Fruit fly (Drosophila melanogaster) whole organism, embryonic: ENCODE data around the gene ND-MNLL.

Experiments
- Antp ChIP-seq: fragments of 200-800 bp; sonication (Bioruptor generic); optimal IDR thresholded peaks from 3 replicates; lab custom pipeline; 2016; ENCODE audit warnings: missing biosample characterization, missing genetic modification characterization
- Bgb ChIP-seq: fragments of 200-800 bp; sonication (Bioruptor generic); IDR thresholded peaks from 2 replicates; pipeline ENCODE4 v1.3.6; 2022; ENCODE audit warnings: missing biosample characterization, missing genetic modification characterization; ENCODE audit not compliant: partially characterized antibody
- C15 ChIP-seq: fragments of 200-800 bp; sonication (Bioruptor generic); IDR thresholded peaks from 3 replicates; pipeline ENCODE4 v1.3.6; 2022; ENCODE audit warnings: missing biosample characterization, missing genetic modification characterization
- CG10959 ChIP-seq: fragments of 200-800 bp; sonication (Bioruptor generic); IDR thresholded peaks from 2 replicates; pipeline ENCODE4 v1.3.6; 2022; ENCODE audit warnings: missing biosample characterization, missing genetic modification characterization
- CG12659 ChIP-seq: fragments of 200-800 bp; sonication (Bioruptor generic); optimal IDR thresholded peaks from 3 replicates; lab custom pipeline; 2017; ENCODE audit warnings: mild to moderate bottlenecking, missing biosample characterization, missing genetic modification reagents, missing genetic modification characterization
- CG12769 ChIP-seq: fragments of 200-800 bp; sonication (Bioruptor generic); optimal IDR thresholded peaks from 2 replicates; lab custom pipeline; 2019; ENCODE audit warnings: missing biosample characterization, mild to moderate bottlenecking, missing genetic modification characterization, moderate library complexity
- CG15011 ChIP-seq: fragments of 200-800 bp; sonication (Bioruptor generic); optimal IDR thresholded peaks from 3 replicates; lab custom pipeline; 2018; ENCODE audit warnings: missing biosample characterization, mild to moderate bottlenecking, missing genetic modification characterization
- CG16815 ChIP-seq: fragments of 200-800 bp; sonication (Bioruptor generic); optimal IDR thresholded peaks from 3 replicates; lab custom pipeline; 2017; ENCODE audit warnings: missing biosample characterization, mild to moderate bottlenecking, missing genetic modification characterization
- CG2199 ChIP-seq: fragments of 200-800 bp; sonication (Bioruptor generic); IDR thresholded peaks from 3 replicates; pipeline ENCODE4 v1.3.6; 2022; ENCODE audit warnings: missing biosample characterization, missing genetic modification characterization
- CG2889 ChIP-seq: fragments of 200-800 bp; sonication (Bioruptor generic); IDR thresholded peaks from 3 replicates; pipeline ENCODE4 v1.3.6; 2022; ENCODE audit warnings: missing biosample characterization, missing genetic modification characterization
- CG34376 ChIP-seq: fragments of 200-800 bp; sonication (Bioruptor generic); optimal IDR thresholded peaks from 2 replicates; lab custom pipeline; 2018; ENCODE audit warnings: missing biosample characterization, mild to moderate bottlenecking, missing genetic modification characterization
- CG3838 ChIP-seq: fragments of 200-800 bp; sonication (Bioruptor generic); optimal IDR thresholded peaks from 3 replicates; lab custom pipeline; 2016; ENCODE audit warnings: missing biosample characterization, missing genetic modification characterization
- CG3847 ChIP-seq: fragments of 200-800 bp; sonication (Bioruptor generic); IDR thresholded peaks from 2 replicates; pipeline ENCODE4 v1.3.6; 2022; ENCODE audit warnings: missing biosample characterization, missing genetic modification characterization
- CG6765 ChIP-seq: fragments of 200-800 bp; sonication (Bioruptor generic); optimal IDR thresholded peaks from 3 replicates; lab custom pipeline; 2017; ENCODE audit warnings: missing biosample characterization, mild to moderate bottlenecking, missing genetic modification characterization
- CG7556 ChIP-seq: fragments of 200-800 bp; sonication (Bioruptor generic); optimal IDR thresholded peaks from 2 replicates; lab custom pipeline; 2017; ENCODE audit warnings: missing biosample characterization, mild to moderate bottlenecking, missing genetic modification characterization
- CG7786 ChIP-seq: fragments of 200-800 bp; sonication (Bioruptor generic); optimal IDR thresholded peaks from 2 replicates; lab custom pipeline; 2016; ENCODE audit warnings: missing biosample characterization, missing genetic modification characterization
- D19B ChIP-seq: fragments of 200-800 bp; sonication (Bioruptor generic); optimal IDR thresholded peaks from 2 replicates; lab custom pipeline; 2017; ENCODE audit warnings: missing biosample characterization, mild to moderate bottlenecking, missing genetic modification characterization
- Dek ChIP-seq: fragments of 200-800 bp; sonication (Bioruptor generic); optimal IDR thresholded peaks from 3 replicates; lab custom pipeline; 2019; ENCODE audit warnings: missing biosample characterization, mild to moderate bottlenecking, missing genetic modification characterization, moderate library complexity
- Dll ChIP-seq: fragments of 200-800 bp; sonication (Bioruptor generic); IDR thresholded peaks from 4 replicates; pipeline ENCODE4 v1.3.6; 2022; ENCODE audit warnings: missing biosample characterization, missing genetic modification characterization; ENCODE audit not compliant: partially characterized antibody
- Ets65A ChIP-seq: fragments of 200-800 bp; sonication (Bioruptor generic); peaks from one replicate; lab custom pipeline; 2016; ENCODE audit warnings: missing biosample characterization, missing genetic modification characterization
- HLHmδ ChIP-seq: fragments of 200-800 bp; sonication (Bioruptor generic); optimal IDR thresholded peaks from 2 replicates; lab custom pipeline; 2018; ENCODE audit warnings: missing biosample characterization, mild to moderate bottlenecking, missing genetic modification characterization, moderate library complexity
- Hr51 ChIP-seq, 2 experiments: fragments of 200-800 bp; sonication (Bioruptor generic); optimal IDR thresholded peaks; 2 replicates in 1 of 2; 3 replicates in 1 of 2; lab custom pipeline; 2016 to 2018; ENCODE audit warnings: missing biosample characterization in 2 of 2, missing genetic modification characterization in 2 of 2, mild to moderate bottlenecking in 1 of 2, moderate library complexity in 1 of 2
- NC2α ChIP-seq: fragments of 200-800 bp; sonication (Bioruptor generic); optimal IDR thresholded peaks from 2 replicates; lab custom pipeline; 2016; ENCODE audit warnings: missing biosample characterization, missing genetic modification characterization
- NK7.1 ChIP-seq: fragments of 200-800 bp; sonication (Bioruptor generic); optimal IDR thresholded peaks from 3 replicates; lab custom pipeline; 2016; ENCODE audit warnings: missing biosample characterization, missing genetic modification characterization
- Oaz ChIP-seq: fragments of 200-800 bp; sonication (Bioruptor generic); IDR thresholded peaks from 2 replicates; pipeline ENCODE4 v1.3.6; 2022; ENCODE audit warnings: missing biosample characterization, missing genetic modification characterization
- Pdp1 ChIP-seq, 2 experiments: fragments of 200-800 bp; sonication (Bioruptor generic); optimal IDR thresholded peaks; 3 replicates each; lab custom pipeline; 2016; ENCODE audit warnings: missing biosample characterization in 2 of 2, missing genetic modification characterization in 2 of 2, mild to moderate bottlenecking in 1 of 2, moderate library complexity in 1 of 2
- Vsx1 ChIP-seq: fragments of 200-800 bp; sonication (Bioruptor generic); optimal IDR thresholded peaks from 2 replicates; lab custom pipeline; 2017; ENCODE audit warnings: missing biosample characterization, mild to moderate bottlenecking, missing genetic modification characterization, missing genetic modification reagents
- Xrp1 ChIP-seq: fragments of 200-800 bp; sonication (Bioruptor generic); IDR thresholded peaks from 2 replicates; pipeline ENCODE4 v1.3.6; 2022; ENCODE audit warnings: missing biosample characterization, missing genetic modification characterization
- bigmax ChIP-seq: fragments of 200-800 bp; sonication (Bioruptor generic); optimal IDR thresholded peaks from 2 replicates; lab custom pipeline; 2018; ENCODE audit warnings: missing biosample characterization, mild to moderate bottlenecking, missing genetic modification characterization
- cas ChIP-seq: fragments of 200-800 bp; sonication (Bioruptor generic); IDR thresholded peaks from 2 replicates; pipeline ENCODE4 v1.3.6; 2022; ENCODE audit warnings: missing biosample characterization, missing genetic modification characterization
- cg ChIP-seq: fragments of 200-800 bp; sonication (Bioruptor generic); optimal IDR thresholded peaks from 3 replicates; lab custom pipeline; 2019; ENCODE audit warnings: missing biosample characterization, mild to moderate bottlenecking, missing genetic modification characterization, moderate library complexity
- chif ChIP-seq, 2 experiments: fragments of 200-800 bp; sonication (Bioruptor generic); optimal IDR thresholded peaks; 3 replicates each; lab custom pipeline; 2016; ENCODE audit warnings: missing biosample characterization in 2 of 2, missing genetic modification characterization in 2 of 2
- chn ChIP-seq: fragments of 200-800 bp; sonication (Bioruptor generic); optimal IDR thresholded peaks from 2 replicates; lab custom pipeline; 2016; ENCODE audit warnings: missing biosample characterization, missing genetic modification characterization
- da ChIP-seq: fragments of 200-800 bp; sonication (Bioruptor generic); optimal IDR thresholded peaks from 2 replicates; lab custom pipeline; 2016; ENCODE audit warnings: missing biosample characterization, missing genetic modification characterization
- dimm ChIP-seq: fragments of 200-800 bp; sonication (Bioruptor generic); IDR thresholded peaks from 2 replicates; pipeline ENCODE4 v1.3.6; 2022; ENCODE audit warnings: missing biosample characterization, missing genetic modification characterization
- dysf ChIP-seq: fragments of 200-800 bp; sonication (Bioruptor generic); IDR thresholded peaks from 3 replicates; pipeline ENCODE4 v1.3.6; 2022; ENCODE audit warnings: missing biosample characterization, missing genetic modification characterization
- en ChIP-seq: fragments of 200-800 bp; sonication (Bioruptor generic); optimal IDR thresholded peaks from 2 replicates; lab custom pipeline; 2016; ENCODE audit warnings: missing biosample characterization, missing genetic modification characterization
- jing ChIP-seq: fragments of 200-800 bp; sonication (Bioruptor generic); optimal IDR thresholded peaks from 2 replicates; lab custom pipeline; 2018; ENCODE audit warnings: missing biosample characterization, mild to moderate bottlenecking, missing genetic modification characterization
- jumu ChIP-seq: fragments of 200-800 bp; sonication (Bioruptor generic); optimal IDR thresholded peaks from 3 replicates; lab custom pipeline; 2016; ENCODE audit warnings: missing biosample characterization, missing genetic modification characterization
- kah ChIP-seq: fragments of 200-800 bp; sonication (Bioruptor generic); optimal IDR thresholded peaks from 2 replicates; lab custom pipeline; 2018; ENCODE audit warnings: missing biosample characterization, mild to moderate bottlenecking, missing genetic modification characterization
- kay ChIP-seq: fragments of 200-800 bp; sonication (Bioruptor generic); optimal IDR thresholded peaks from 2 replicates; lab custom pipeline; 2016; ENCODE audit warnings: missing biosample characterization, missing genetic modification characterization
- otp ChIP-seq: fragments of 200-800 bp; sonication (Bioruptor generic); IDR thresholded peaks from 3 replicates; pipeline ENCODE4, ENCODE4 v1.3.6; 2022; ENCODE audit warnings: missing biosample characterization, missing genetic modification characterization
- pum ChIP-seq: fragments of 200-800 bp; sonication (Bioruptor generic); optimal IDR thresholded peaks from 2 replicates; lab custom pipeline; 2016; ENCODE audit warnings: missing biosample characterization, missing genetic modification characterization
- rib ChIP-seq: fragments of 200-800 bp; sonication (Bioruptor generic); IDR thresholded peaks from 2 replicates; pipeline ENCODE4 v1.3.6; 2022; ENCODE audit warnings: missing biosample characterization, missing genetic modification characterization
- so ChIP-seq: fragments of 200-800 bp; sonication (Bioruptor generic); IDR thresholded peaks from 3 replicates; pipeline ENCODE4 v1.3.6; 2022; ENCODE audit warnings: missing biosample characterization, missing genetic modification characterization
- sqz ChIP-seq: fragments of 200-800 bp; sonication (Bioruptor generic); optimal IDR thresholded peaks from 3 replicates; lab custom pipeline; 2018; ENCODE audit warnings: missing biosample characterization, mild to moderate bottlenecking, missing genetic modification characterization
- tll ChIP-seq, 2 experiments: fragments of 200-800 bp in 1 of 2; fragments of >200 bp in 1 of 2; sonication (Bioruptor generic) in 1 of 2; optimal IDR thresholded peaks; 2 replicates each; lab custom pipeline; 2017 to 2019; ENCODE audit warnings: missing biosample characterization in 2 of 2, missing genetic modification characterization in 2 of 2, mild to moderate bottlenecking in 1 of 2, moderate library complexity in 1 of 2
- wor ChIP-seq: fragments of 200-800 bp; sonication (Bioruptor generic); IDR thresholded peaks from 2 replicates; pipeline ENCODE4 v1.3.6; 2022; ENCODE audit warnings: missing biosample characterization, missing genetic modification characterization

The ND-MNLL gene

DNA sequence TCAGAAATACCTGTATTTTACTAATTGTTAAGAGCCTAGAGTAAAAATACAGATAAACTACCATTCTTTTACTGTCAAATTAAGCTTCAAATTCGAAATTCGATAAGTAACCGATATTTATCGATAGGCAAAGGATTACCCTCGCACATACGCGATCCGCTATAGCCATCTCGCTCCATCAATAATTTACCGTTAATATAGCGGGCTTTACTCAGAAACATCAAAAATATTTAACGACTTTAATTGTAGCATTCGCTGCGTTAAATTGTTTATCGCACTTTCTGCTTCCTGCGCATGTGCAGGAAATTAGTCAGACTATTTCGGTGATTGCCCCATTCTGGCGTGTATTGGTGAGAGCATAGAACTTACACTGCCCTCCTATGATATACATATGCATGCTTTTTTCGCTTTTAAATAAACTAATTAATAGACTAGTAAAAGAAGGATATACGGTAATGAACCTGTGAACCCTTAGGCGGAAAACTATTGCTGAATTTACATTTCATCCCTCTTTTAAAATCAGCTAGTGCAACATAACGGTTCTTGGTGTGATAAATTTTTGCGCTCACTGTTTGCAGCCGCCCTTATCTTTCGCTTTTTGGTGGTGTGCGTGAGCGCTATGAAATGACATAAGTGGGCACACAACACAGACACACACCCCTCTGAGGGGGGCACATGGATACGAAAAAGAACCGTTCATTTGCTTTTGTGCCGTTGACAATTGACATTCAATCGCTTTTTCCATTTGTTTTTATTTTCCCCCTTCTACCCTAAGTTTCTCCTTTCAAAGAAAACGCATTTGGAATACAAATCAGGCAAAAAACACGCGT, 14.9 kb upstream of the ND-MNLL start, which contains the start of the genes dpr14 and spidey (continued):
- TF ChIP-seq Oaz (GFP tag; lab: Robert Waterston, UW) (peak; percentile 86), da (peak; percentile 63), CG15011 (GFP tag; lab: Kevin White, UChicago) (peak; percentile 87), so (peak; percentile 89), bigmax (GFP tag; lab: Kevin White, UChicago) (peak; percentile 36), Ets65A (GFP tag; lab: Kevin White, UChicago) (peak; percentile 97), D19B (GFP tag; lab: Kevin White, UChicago) (peak; percentile 80), cg (GFP tag; lab: Kevin White, UChicago) (peak; percentile 94), Antp (GFP tag; lab: Kevin White, UChicago) (peak; percentile 82), CG12659 (GFP tag; lab: Kevin White, UChicago) (peak; percentile 92), NC2α (GFP tag; lab: Kevin White, UChicago) (peak; percentile 79), jing (GFP tag; lab: Kevin White, UChicago) (no peak), chif (GFP tag; optimal IDR thresholded peaks at IDR 0.05; lab: Kevin White, UChicago) (peak; percentile 80 to 87), NK7.1 (peak; percentile 38), dimm (GFP tag; lab: Robert Waterston, UW) (peak; percentile 70; the same call in 1 of the 2 replicates), Xrp1 (GFP tag; lab: Robert Waterston, UW) (peak; percentile 90), Vsx1 (peak; percentile 82), CG3838 (GFP tag; lab: Kevin White, UChicago) (peak; percentile 62), dysf (GFP tag; lab: Robert Waterston, UW) (peak; percentile 93), chn (GFP tag; lab: Kevin White, UChicago) (peak; percentile 80), cas (GFP tag; lab: Robert Waterston, UW) (peak; percentile 67; the same call in 1 of the 2 replicates), CG10959 (GFP tag; lab: Robert Waterston, UW) (peak; percentile 64), CG7556 (GFP tag; lab: Kevin White, UChicago) (peak; percentile 90), CG3847 (GFP tag; lab: Robert Waterston, UW) (peak; percentile 88), wor (GFP tag; lab: Robert Waterston, UW) (peak; percentile 79), CG2199 (GFP tag; lab: Robert Waterston, UW) (peak; percentile 62; the same call in 1 of the 3 replicates), CG16815 (peak; percentile 74), HLHmδ (GFP tag; lab: Kevin White, UChicago) (no peak), pum (GFP tag; lab: Kevin White, UChicago) (peak; percentile 82), sqz (GFP tag; lab: Kevin White, UChicago) (peak; percentile 81), en (GFP tag; lab: Kevin White, UChicago) (peak; percentile 38), Dll (GFP tag; lab: Robert Waterston, UW) (peak; percentile 49; the same call in 3 of the 4 replicates), kay (GFP tag; lab: Kevin White, UChicago) (peak; percentile 71), CG7786 (peak; percentile 90), kah (GFP tag; lab: Kevin White, UChicago) (peak; percentile 69), CG2889 (peak; percentile 85), Pdp1 (GFP tag; optimal IDR thresholded peaks at IDR 0.05; lab: Kevin White, UChicago) (peak; percentile 88 to 98), Hr51 (GFP tag; optimal IDR thresholded peaks at IDR 0.05; lab: Kevin White, UChicago) (peak; percentile 80 to 91), CG34376 (GFP tag; lab: Kevin White, UChicago) (peak; percentile 95), CG12769 (tag; lab: Kevin White, UChicago) (peak; percentile 95), Bgb (GFP tag; lab: Robert Waterston, UW) (peak; percentile 28; the same call in 1 of the 2 replicates), jumu (GFP tag; lab: Kevin White, UChicago) (peak; percentile 81), Dek (peak; percentile 90), rib (peak; percentile 75), CG6765 (GFP tag; lab: Kevin White, UChicago) (peak; percentile 90), C15 (GFP tag; lab: Robert Waterston, UW) (peak; percentile 71; the same call in 1 of the 3 replicates), otp (GFP tag; lab: Robert Waterston, UW) (peak; percentile 48; the same call in 1 of the 3 replicates), tll (GFP tag; optimal IDR thresholded peaks at IDR 0.05; lab: Kevin White, UChicago) (no peak)
